Worm (Caenorhabditis elegans): ENCODE results near the gene R10E11.6.

DNA sequence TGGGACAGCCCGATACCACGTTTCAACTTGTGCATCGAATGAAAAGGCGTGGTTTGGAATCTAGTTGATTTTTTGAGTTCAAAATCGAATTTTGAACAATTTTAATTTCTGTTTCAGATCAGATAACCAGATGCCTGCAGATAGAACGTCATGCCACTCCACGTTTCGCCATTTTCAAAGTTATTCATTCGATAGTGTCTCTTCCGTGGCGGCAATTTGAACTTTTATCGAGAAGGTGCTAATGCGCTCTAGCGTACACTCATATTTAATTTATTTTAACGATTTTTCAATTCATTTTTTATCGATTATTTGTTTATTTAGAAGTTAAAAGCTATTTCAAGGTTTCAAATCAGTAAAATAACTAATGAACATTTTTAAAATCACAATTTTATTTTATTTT is 6.9 kb upstream of the R10E11.6 start:
- TF ChIP-seq F13H6.1 (tag; optimal IDR thresholded peaks at IDR 0.05) (no peak), sdc-2 (tag; optimal IDR thresholded peaks at IDR 0.05) (no peak), ets-4 (tag; optimal IDR thresholded peaks at IDR 0.05) (no peak), nhr-11 (tag; optimal IDR thresholded peaks at IDR 0.05) (no peak), dmd-4 (tag; optimal IDR thresholded peaks at IDR 0.05; ENCODE audit: borderline replicate concordance) (no peak)

All from whole organism, late embryonic.